Fruit fly (Drosophila melanogaster): ENCODE measurements around the gene Samuel.

Samuel gene

DNA sequence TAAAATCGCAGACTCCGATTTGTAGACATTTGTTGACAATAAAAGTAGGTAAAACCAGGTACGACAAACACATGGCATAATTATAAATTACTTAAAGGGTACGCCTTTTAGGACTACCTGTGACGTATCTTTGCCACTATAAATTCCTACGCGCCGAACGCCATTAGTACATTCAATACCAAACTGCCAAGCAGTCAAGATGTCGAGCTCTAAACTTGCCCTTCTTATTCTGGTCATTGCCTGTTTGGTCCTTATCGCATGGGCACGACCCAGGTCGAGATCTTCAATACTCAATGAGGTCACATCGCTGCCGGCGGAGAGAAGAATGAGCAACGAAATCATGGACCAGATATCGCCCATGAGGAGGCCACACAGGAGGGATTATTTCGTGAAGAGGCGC lies 4.1 kb upstream of the Samuel start, which contains the start of gene CG14915:
TSS of gene CG14915 (plus strand) at position 166 of the 400 bp plus-strand sequence.
- TF ChIP-seq CG17801 (GFP tag; optimal IDR thresholded peaks at IDR 0.05; ENCODE audit: partially characterized antibody) = no peak

DNA sequence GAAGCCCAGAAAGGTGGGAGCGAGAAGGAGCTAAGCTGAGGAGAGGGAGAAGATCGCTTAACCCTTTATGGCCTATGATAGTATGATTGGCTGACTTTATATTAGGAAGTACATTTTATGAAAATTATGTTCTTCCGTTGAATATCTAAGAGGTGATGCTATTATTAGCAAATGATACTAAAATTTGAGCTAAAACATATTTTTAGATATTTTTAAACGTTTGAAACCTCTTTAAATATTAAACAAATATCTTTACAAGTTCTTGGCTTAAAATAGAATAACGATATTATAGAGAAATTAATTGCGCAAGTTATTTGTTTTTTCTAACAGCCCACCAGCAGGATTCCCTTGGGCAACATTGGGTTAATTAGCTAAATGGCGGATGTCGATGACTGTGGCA lies 2.7 kb upstream of the Samuel start:
- TF ChIP-seq CG17801 (GFP tag; optimal IDR thresholded peaks at IDR 0.05; ENCODE audit: partially characterized antibody) = no peak

DNA sequence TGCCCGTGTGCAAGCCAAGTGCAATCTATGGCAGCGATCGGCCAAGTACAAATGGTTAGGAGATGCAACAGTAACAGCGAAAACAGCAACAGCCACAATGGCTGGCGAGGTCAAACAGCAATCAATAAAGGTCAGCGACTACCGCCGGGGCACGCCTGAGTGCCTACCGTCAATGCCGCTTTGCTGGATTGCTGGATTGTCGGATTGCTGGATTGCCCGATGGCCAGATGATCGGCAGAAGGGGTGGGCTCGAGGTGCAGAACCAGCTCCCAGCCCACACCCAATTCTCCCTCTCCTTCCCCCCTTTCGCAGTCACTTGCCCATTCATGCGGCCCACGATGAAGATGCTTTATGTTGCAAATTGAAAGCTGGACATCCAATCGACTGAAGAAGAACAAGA lies 2.1 kb upstream of the Samuel start:
- no peak for TF ChIP-seq CG17801 (GFP tag; optimal IDR thresholded peaks at IDR 0.05; ENCODE audit: partially characterized antibody)

DNA sequence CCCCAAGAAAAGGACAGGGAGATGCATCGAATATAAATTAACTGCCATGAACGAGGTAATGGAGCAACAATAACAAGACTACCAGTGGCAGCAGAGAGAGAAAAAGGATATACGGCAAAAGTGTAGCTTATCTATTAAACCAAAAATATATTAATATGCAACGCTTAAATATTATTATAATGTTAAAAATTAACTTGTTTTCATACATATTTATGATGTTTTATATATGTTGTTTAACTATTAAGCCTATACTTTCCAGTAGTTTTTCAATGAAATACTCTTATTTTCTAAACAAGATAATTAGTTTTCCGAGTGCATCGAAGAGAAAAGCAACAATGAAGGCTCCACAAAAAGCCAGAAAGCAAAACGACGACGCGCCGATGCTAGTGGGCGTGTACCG lies 1.6 kb upstream of the Samuel start:
- TF ChIP-seq CG17801 (GFP tag; optimal IDR thresholded peaks at IDR 0.05; ENCODE audit: partially characterized antibody) = no peak

DNA sequence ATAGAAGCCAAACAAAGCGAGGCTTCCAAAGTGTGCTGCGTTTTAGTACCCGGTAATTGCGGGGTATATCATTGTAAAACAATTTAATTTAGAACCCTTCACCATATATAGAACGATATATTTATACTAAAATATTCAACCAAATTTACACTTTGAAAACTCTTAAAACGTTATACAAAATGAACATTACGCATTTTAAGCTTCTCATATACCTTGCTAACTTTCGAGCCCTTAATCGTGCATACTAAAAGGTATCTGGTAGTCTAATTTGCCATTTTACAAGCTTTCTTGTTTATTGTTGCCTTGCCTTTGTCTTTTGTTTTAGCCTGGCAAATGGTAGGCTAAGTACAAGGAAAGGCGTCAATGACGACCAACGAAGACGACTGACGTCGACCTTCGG lies 1.2 kb upstream of the Samuel start:
- TF ChIP-seq CG17801 (GFP tag; optimal IDR thresholded peaks at IDR 0.05; ENCODE audit: partially characterized antibody) = no peak

- TF ChIP-seq CG17801 (GFP tag; optimal IDR thresholded peaks at IDR 0.05; ENCODE audit: partially characterized antibody) = peak; percentile 59
Measured at dm6 chr2L:11065932-11066823, 620 bp downstream of the Samuel start.

DNA sequence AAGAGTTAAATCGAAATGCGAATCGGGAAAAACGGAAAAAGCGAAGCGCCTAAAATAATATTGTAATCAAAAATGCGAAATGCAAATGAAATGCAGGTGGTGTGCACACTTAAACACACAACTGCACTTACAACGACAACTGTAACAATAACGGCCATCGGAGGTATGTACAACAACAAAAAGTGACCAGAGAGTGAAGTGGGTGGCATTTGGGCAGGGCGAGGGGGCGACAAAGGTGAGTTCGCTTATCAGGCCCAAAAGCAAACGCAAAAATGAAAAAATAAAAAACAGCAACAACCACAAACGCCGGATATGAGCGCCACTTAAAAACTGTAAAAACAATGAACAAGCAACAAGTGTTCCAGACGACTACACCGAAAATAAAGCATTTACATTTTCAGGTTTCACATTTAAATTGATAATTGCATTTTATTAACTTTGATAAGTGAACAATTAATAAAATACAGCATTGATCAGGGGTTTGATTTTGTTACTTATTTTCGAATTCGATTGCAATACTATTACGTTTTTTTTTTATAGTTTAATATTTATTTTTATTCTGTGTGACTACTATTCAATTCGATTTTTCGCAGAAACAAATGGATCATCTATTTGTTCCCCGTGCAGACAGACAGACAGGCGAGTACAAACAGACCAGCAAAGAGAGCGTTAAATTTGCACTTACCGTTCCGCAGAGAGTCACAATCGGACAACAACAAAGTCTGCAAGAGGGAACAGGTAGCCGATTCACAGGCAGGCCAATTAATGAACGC lies 1.5 kb downstream of the Samuel start:
- TF ChIP-seq CG17801 (GFP tag; optimal IDR thresholded peaks at IDR 0.05; ENCODE audit: partially characterized antibody) = peak; percentile 94

DNA sequence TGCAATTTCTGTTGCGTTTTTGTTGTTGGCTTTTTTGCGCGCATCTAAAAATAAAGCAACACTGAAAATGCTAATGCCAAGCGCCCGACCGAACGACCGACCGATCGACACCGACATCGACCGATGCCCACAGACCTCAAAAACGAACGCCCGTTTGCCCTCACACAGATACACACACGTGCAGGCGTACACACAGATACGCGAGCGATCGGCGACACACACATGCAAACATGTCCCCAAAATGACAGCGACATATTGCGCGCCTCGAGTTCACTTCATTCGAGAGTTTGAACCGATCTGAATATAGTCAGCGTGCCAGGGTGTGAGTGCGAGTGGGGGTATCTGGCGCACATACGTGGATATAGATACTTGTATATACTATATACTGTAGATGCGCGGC lies 5.6 kb downstream of the Samuel start:
- TF ChIP-seq CG17801 (GFP tag; optimal IDR thresholded peaks at IDR 0.05; ENCODE audit: partially characterized antibody) = no peak

DNA sequence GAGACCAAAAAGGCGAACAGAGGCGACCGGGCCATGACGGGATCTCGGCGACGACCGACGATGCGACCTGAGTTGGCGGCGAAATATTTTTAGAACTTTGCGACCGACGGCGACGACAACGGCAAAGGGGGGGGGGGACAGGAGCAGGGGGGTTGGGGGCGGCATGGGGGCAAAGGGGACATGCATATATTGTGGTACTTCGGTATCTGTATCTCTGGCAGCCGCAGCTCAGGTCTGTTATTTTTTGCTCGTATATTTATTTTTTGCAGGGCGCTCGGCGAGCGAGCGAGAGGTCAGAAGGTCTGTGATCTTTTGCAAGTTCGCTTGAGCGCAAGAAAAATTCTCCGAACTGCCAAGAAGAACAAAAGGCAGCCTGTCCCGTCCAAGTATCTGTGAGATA lies 7.6 kb downstream of the Samuel start:
- no peak for TF ChIP-seq CG17801 (GFP tag; optimal IDR thresholded peaks at IDR 0.05; ENCODE audit: partially characterized antibody)

dm6 chr2L:11058111-11058665 lies 8.6 kb downstream of the Samuel start:
- no peak for TF ChIP-seq CG17801 (GFP tag; optimal IDR thresholded peaks at IDR 0.05; ENCODE audit: partially characterized antibody)

- peak; percentile 73 for TF ChIP-seq CG17801 (GFP tag; optimal IDR thresholded peaks at IDR 0.05; ENCODE audit: partially characterized antibody)
Measured at dm6 chr2L:11057333-11058110, 9.3 kb downstream of the Samuel start.

- TF ChIP-seq CG17801 (GFP tag; optimal IDR thresholded peaks at IDR 0.05; ENCODE audit: partially characterized antibody) = no peak
Measured at dm6 chr2L:11056791-11057332, 9.9 kb downstream of the Samuel start.

dm6 chr2L:11053018-11053807 lies 13.6 kb downstream of the Samuel start:
- no peak for TF ChIP-seq CG17801 (GFP tag; optimal IDR thresholded peaks at IDR 0.05; ENCODE audit: partially characterized antibody)

DNA sequence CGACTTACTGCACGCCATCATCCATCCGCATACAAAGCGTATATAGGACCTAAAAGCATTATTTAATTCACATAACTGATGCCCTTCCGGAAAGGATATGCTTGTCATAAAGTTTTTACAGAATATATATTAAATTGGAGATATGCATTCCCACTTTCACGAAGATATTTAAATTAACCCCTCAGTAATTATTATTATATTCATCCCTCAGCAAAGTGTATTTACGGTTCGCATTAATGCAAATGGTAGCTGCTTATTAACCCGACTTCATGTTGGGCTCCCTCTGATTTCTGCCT lies 14.4 kb downstream of the Samuel start:
- TF ChIP-seq CG17801 (GFP tag; optimal IDR thresholded peaks at IDR 0.05; ENCODE audit: partially characterized antibody) = no peak
